Worm (Caenorhabditis elegans) whole organism, L2 larva: ENCODE data around the gene F52F10.2.

Experiments
- aly-2 ChIP-seq: fragments of 150-350 bp; optimal IDR thresholded peaks from 2 replicates; lab custom pipeline; 2014; ENCODE audit warnings: missing biosample characterization, missing genetic modification characterization
- ceh-16 ChIP-seq: fragments of 150-350 bp; optimal IDR thresholded peaks from 2 replicates; lab custom pipeline; 2014; ENCODE audit warnings: missing biosample characterization, missing genetic modification characterization
- dmd-4 ChIP-seq: sonication (generic microtip); optimal IDR thresholded peaks from 2 replicates; lab custom pipeline; 2017; ENCODE audit warnings: missing biosample characterization, missing genetic modification characterization
- elt-1 ChIP-seq: fragments of 150-350 bp; optimal IDR thresholded peaks from 2 replicates; lab custom pipeline; 2014; ENCODE audit warnings: missing biosample characterization, missing genetic modification characterization
- fos-1 ChIP-seq: fragments of 150-350 bp; optimal IDR thresholded peaks from 2 replicates; lab custom pipeline; 2014; ENCODE audit warnings: missing biosample characterization, missing genetic modification characterization
- lin-11 ChIP-seq: fragments of 150-350 bp; sonication (generic microtip); optimal IDR thresholded peaks from 2 replicates; lab custom pipeline; 2014; ENCODE audit warnings: missing biosample characterization, missing genetic modification characterization, inconsistent platforms, mixed read lengths
- lin-13 ChIP-seq: fragments of 150-350 bp; optimal IDR thresholded peaks from 2 replicates; lab custom pipeline; 2014; ENCODE audit warnings: missing biosample characterization, missing genetic modification reagents, missing genetic modification characterization
- mab-5 ChIP-seq: fragments of 150-350 bp; optimal IDR thresholded peaks from 2 replicates; lab custom pipeline; 2014; ENCODE audit warnings: missing biosample characterization, missing genetic modification characterization
- mdl-1 ChIP-seq, 2 experiments: fragments of 150-350 bp in 1 of 2; sonication (generic microtip) in 1 of 2; optimal IDR thresholded peaks; 2 replicates each; lab custom pipeline; 2017; ENCODE audit warnings: missing biosample characterization in 2 of 2, missing genetic modification characterization in 2 of 2
- nhr-12 ChIP-seq: fragments of 150-350 bp; optimal IDR thresholded peaks from 2 replicates; lab custom pipeline; 2014; ENCODE audit warnings: missing biosample characterization, missing genetic modification characterization
- nhr-237 ChIP-seq: fragments of 150-350 bp; optimal IDR thresholded peaks from 2 replicates; lab custom pipeline; 2014; ENCODE audit warnings: missing biosample characterization, missing genetic modification characterization
- nhr-6 ChIP-seq: fragments of 150-350 bp; optimal IDR thresholded peaks from 2 replicates; lab custom pipeline; 2014; ENCODE audit warnings: missing biosample characterization, missing genetic modification characterization

ce11 chrV:1585411-1585810, 37.5 kb downstream of the F52F10.2 start, which contains the start of gene F16B4.7:
- TF ChIP-seq nhr-6 (no peak), mab-5 (no peak), lin-11 (tag; lab: Kevin White, UChicago) (no peak), fos-1 (tag; lab: Kevin White, UChicago) (no peak), nhr-12 (tag; lab: Kevin White, UChicago) (no peak), nhr-237 (tag; lab: Kevin White, UChicago) (no peak), dmd-4 (tag; lab: Kevin White, UChicago) (no peak), ceh-16 (tag; lab: Kevin White, UChicago) (no peak), aly-2 (tag; lab: Kevin White, UChicago) (no peak), mdl-1 (tag; optimal IDR thresholded peaks at IDR 0.05; lab: Kevin White, UChicago) (no peak), elt-1 (tag; lab: Kevin White, UChicago) (no peak), lin-13 (no peak)
